Fruit fly (Drosophila melanogaster) whole organism, embryonic: Measurements from ENCODE around the gene Notum.
A peak's percentile ranks its signal among the peaks of the same experiment; 100 is the strongest.

Experiments used
- Blimp-1 ChIP-seq: fragments of 200-800 bp; sonication (Bioruptor generic); optimal IDR thresholded peaks from 3 replicates; lab custom pipeline; 2018; ENCODE audit warnings: missing biosample characterization, missing genetic modification characterization, mild to moderate bottlenecking, moderate library complexity, missing genetic modification reagents
- CG11456 ChIP-seq: fragments of 200-800 bp; sonication (Bioruptor generic); IDR thresholded peaks from 3 replicates; pipeline ENCODE4 v1.3.6; 2022; ENCODE audit warnings: missing biosample characterization, missing genetic modification characterization
- CG11504 ChIP-seq: fragments of 200-800 bp; sonication (Bioruptor generic); optimal IDR thresholded peaks from 3 replicates; lab custom pipeline; 2019; ENCODE audit warnings: missing biosample characterization, mild to moderate bottlenecking, missing genetic modification characterization, moderate library complexity
- CG11560 ChIP-seq: fragments of 200-800 bp; sonication (Bioruptor generic); IDR thresholded peaks from 3 replicates; pipeline ENCODE4 v1.3.6; 2022; ENCODE audit warnings: missing biosample characterization, missing genetic modification characterization
- CG13424 ChIP-seq: fragments of 200-800 bp; sonication (Bioruptor generic); optimal IDR thresholded peaks from 2 replicates; lab custom pipeline; 2019; ENCODE audit warnings: missing biosample characterization, mild to moderate bottlenecking, missing genetic modification characterization, moderate library complexity
- CG15011 ChIP-seq: fragments of 200-800 bp; sonication (Bioruptor generic); optimal IDR thresholded peaks from 3 replicates; lab custom pipeline; 2018; ENCODE audit warnings: missing biosample characterization, mild to moderate bottlenecking, missing genetic modification characterization
- CG15514 ChIP-seq: fragments of 200-800 bp; sonication (Bioruptor generic); optimal IDR thresholded peaks from 3 replicates; lab custom pipeline; 2017; ENCODE audit warnings: missing biosample characterization, missing genetic modification characterization, mild to moderate bottlenecking, moderate library complexity, missing genetic modification reagents
- CG16813 ChIP-seq: fragments of 200-800 bp; sonication (Bioruptor generic); IDR thresholded peaks from 3 replicates; pipeline ENCODE4 v1.3.6; 2022; ENCODE audit warnings: missing biosample characterization, missing genetic modification characterization; ENCODE audit not compliant: partially characterized antibody
- CG17359 ChIP-seq: fragments of 200-800 bp; sonication (Bioruptor generic); optimal IDR thresholded peaks from 3 replicates; lab custom pipeline; 2018; ENCODE audit warnings: missing biosample characterization, mild to moderate bottlenecking, missing genetic modification characterization, moderate library complexity
- CG17361 ChIP-seq: fragments of 200-800 bp; sonication (Bioruptor generic); IDR thresholded peaks from 3 replicates; pipeline ENCODE4 v1.3.6; 2022; ENCODE audit warnings: missing biosample characterization, missing genetic modification characterization
- CG18764 ChIP-seq: fragments of 200-800 bp; sonication (Bioruptor generic); optimal IDR thresholded peaks from 3 replicates; lab custom pipeline; 2016; ENCODE audit warnings: missing biosample characterization, missing genetic modification characterization
- CG2199 ChIP-seq: fragments of 200-800 bp; sonication (Bioruptor generic); IDR thresholded peaks from 3 replicates; pipeline ENCODE4 v1.3.6; 2022; ENCODE audit warnings: missing biosample characterization, missing genetic modification characterization
- CG31365 ChIP-seq: fragments of 200-800 bp; sonication (Bioruptor generic); optimal IDR thresholded peaks from 2 replicates; lab custom pipeline; 2018; ENCODE audit warnings: missing biosample characterization, mild to moderate bottlenecking, missing genetic modification characterization
- CG31388 ChIP-seq: fragments of 200-800 bp; sonication (Bioruptor generic); optimal IDR thresholded peaks from 2 replicates; lab custom pipeline; 2016; ENCODE audit warnings: missing biosample characterization, missing genetic modification characterization
- CG4820 ChIP-seq: fragments of 200-800 bp; sonication (Bioruptor generic); optimal IDR thresholded peaks from 3 replicates; lab custom pipeline; 2016; ENCODE audit warnings: missing biosample characterization, missing genetic modification characterization
- CG7839 ChIP-seq: fragments of 200-800 bp; sonication (Bioruptor generic); optimal IDR thresholded peaks from 3 replicates; lab custom pipeline; 2018; ENCODE audit warnings: missing biosample characterization, mild to moderate bottlenecking, missing genetic modification characterization, moderate library complexity
- CG8359 ChIP-seq: fragments of 200-800 bp; sonication (Bioruptor generic); optimal IDR thresholded peaks from 2 replicates; lab custom pipeline; 2017; ENCODE audit warnings: missing biosample characterization, mild to moderate bottlenecking, missing genetic modification characterization, borderline replicate concordance
- CG8924 ChIP-seq: fragments of 200-800 bp; optimal IDR thresholded peaks from 3 replicates; lab custom pipeline; 2019; ENCODE audit warnings: missing biosample characterization, mild to moderate bottlenecking, missing genetic modification characterization, moderate library complexity
- D ChIP-seq, 2 experiments: fragments of 200-800 bp in 1 of 2; fragments of >200 bp in 1 of 2; sonication (Bioruptor generic) in 1 of 2; optimal IDR thresholded peaks; 2 replicates in 1 of 2; 3 replicates in 1 of 2; lab custom pipeline; 2017; ENCODE audit warnings: mild to moderate bottlenecking in 1 of 2, missing biosample characterization in 1 of 2, missing genetic modification characterization in 1 of 2, missing genetic modification reagents in 1 of 2
- Doc2 ChIP-seq: fragments of 200-800 bp; sonication (Bioruptor generic); IDR thresholded peaks from 2 replicates; pipeline ENCODE4 v1.3.6; 2022; ENCODE audit warnings: missing biosample characterization, missing genetic modification characterization
- ERR ChIP-seq: fragments of 200-800 bp; sonication (Bioruptor generic); optimal IDR thresholded peaks from 2 replicates; lab custom pipeline; 2016; ENCODE audit warnings: missing biosample characterization, missing genetic modification characterization
- Elba2 ChIP-seq: fragments of 200-800 bp; sonication (Bioruptor generic); optimal IDR thresholded peaks from 3 replicates; lab custom pipeline; 2016; ENCODE audit warnings: missing biosample characterization, missing genetic modification characterization
- Med ChIP-seq: fragments of 200-800 bp; sonication (Bioruptor generic); peaks from one replicate; lab custom pipeline; 2016; ENCODE audit warnings: missing biosample characterization, missing genetic modification characterization, mild to moderate bottlenecking, inconsistent platforms, moderate library complexity
- Nf-YA ChIP-seq: fragments of 200-800 bp; sonication (Bioruptor generic); IDR thresholded peaks from 2 replicates; pipeline ENCODE4 v1.3.6; 2022; ENCODE audit warnings: missing biosample characterization, missing genetic modification characterization
- Sox100B ChIP-seq: fragments of 200-800 bp; sonication (Bioruptor generic); optimal IDR thresholded peaks from 3 replicates; lab custom pipeline; 2018; ENCODE audit warnings: missing biosample characterization, mild to moderate bottlenecking, missing genetic modification characterization
- Spps ChIP-seq: fragments of 200-800 bp; sonication (Bioruptor generic); optimal IDR thresholded peaks from 2 replicates; lab custom pipeline; 2018; ENCODE audit warnings: missing biosample characterization, mild to moderate bottlenecking, missing genetic modification characterization
- Stat92E ChIP-seq, 3 experiments: fragments of >200 bp in 2 of 3; fragments of 200-800 bp in 1 of 3; sonication (Bioruptor generic) in 1 of 3; optimal IDR thresholded peaks; 2 replicates each; lab custom pipeline; 2017 to 2019; ENCODE audit warnings: missing biosample characterization in 3 of 3, missing genetic modification characterization in 3 of 3, mild to moderate bottlenecking in 1 of 3, moderate library complexity in 1 of 3
- bbx ChIP-seq: fragments of 200-800 bp; sonication (Bioruptor generic); IDR thresholded peaks from 2 replicates; pipeline ENCODE4 v1.3.6; 2022; ENCODE audit warnings: missing biosample characterization, missing genetic modification characterization; ENCODE audit not compliant: partially characterized antibody
- bowl ChIP-seq: fragments of 200-800 bp; sonication (Bioruptor generic); IDR thresholded peaks from 2 replicates; pipeline ENCODE4 v1.3.6; 2022; ENCODE audit warnings: missing biosample characterization, missing genetic modification characterization
- cg ChIP-seq: fragments of 200-800 bp; sonication (Bioruptor generic); optimal IDR thresholded peaks from 3 replicates; lab custom pipeline; 2019; ENCODE audit warnings: missing biosample characterization, mild to moderate bottlenecking, missing genetic modification characterization, moderate library complexity
- chinmo ChIP-seq: fragments of 200-800 bp; sonication (Bioruptor generic); IDR thresholded peaks from 4 replicates; pipeline ENCODE4 v1.3.6; 2022; ENCODE audit warnings: missing biosample characterization, missing genetic modification characterization; ENCODE audit not compliant: partially characterized antibody
- ci ChIP-seq: fragments of 200-800 bp; sonication (Bioruptor generic); IDR thresholded peaks from 3 replicates; pipeline ENCODE4 v1.3.6; 2022; ENCODE audit warnings: missing biosample characterization, missing genetic modification characterization
- dmrt11E ChIP-seq: fragments of 200-800 bp; sonication (Bioruptor generic); optimal IDR thresholded peaks from 3 replicates; lab custom pipeline; 2018; ENCODE audit warnings: missing biosample characterization, mild to moderate bottlenecking, missing genetic modification characterization, moderate library complexity
- en ChIP-seq: fragments of 200-800 bp; sonication (Bioruptor generic); optimal IDR thresholded peaks from 2 replicates; lab custom pipeline; 2016; ENCODE audit warnings: missing biosample characterization, missing genetic modification characterization
- eyg ChIP-seq: fragments of 200-800 bp; sonication (Bioruptor generic); optimal IDR thresholded peaks from 3 replicates; lab custom pipeline; 2016; ENCODE audit warnings: missing biosample characterization, missing genetic modification characterization
- fd96Cb ChIP-seq: fragments of 200-800 bp; sonication (Bioruptor generic); optimal IDR thresholded peaks from 2 replicates; lab custom pipeline; 2018; ENCODE audit warnings: missing biosample characterization, mild to moderate bottlenecking, missing genetic modification characterization, moderate library complexity
- fru ChIP-seq: fragments of >200 bp; optimal IDR thresholded peaks from 2 replicates; lab custom pipeline; 2017
- ftz-f1 ChIP-seq: fragments of 200-800 bp; sonication (Bioruptor generic); optimal IDR thresholded peaks from 2 replicates; lab custom pipeline; 2016; ENCODE audit warnings: missing biosample characterization, missing genetic modification characterization
- gsb-n ChIP-seq: fragments of 200-800 bp; sonication (Bioruptor generic); optimal IDR thresholded peaks from 3 replicates; lab custom pipeline; 2018; ENCODE audit warnings: missing biosample characterization, mild to moderate bottlenecking, missing genetic modification characterization
- insv ChIP-seq, 2 experiments: fragments of 200-800 bp; sonication (Bioruptor generic); optimal IDR thresholded peaks; 3 replicates each; lab custom pipeline; 2016 to 2018; ENCODE audit warnings: missing biosample characterization in 2 of 2, missing genetic modification characterization in 2 of 2
- nom ChIP-seq: fragments of 200-800 bp; sonication (Bioruptor generic); optimal IDR thresholded peaks from 2 replicates; lab custom pipeline; 2017; ENCODE audit warnings: missing biosample characterization, missing genetic modification characterization, mild to moderate bottlenecking, moderate library complexity, missing genetic modification reagents
- onecut ChIP-seq: fragments of 200-800 bp; sonication (Bioruptor generic); IDR thresholded peaks from 2 replicates; pipeline ENCODE4 v1.3.6; 2022; ENCODE audit warnings: missing biosample characterization, missing genetic modification characterization
- org-1 ChIP-seq: fragments of 200-800 bp; sonication (Bioruptor generic); optimal IDR thresholded peaks from 2 replicates; lab custom pipeline; 2017; ENCODE audit warnings: missing biosample characterization, missing genetic modification characterization
- phol ChIP-seq: fragments of 200-800 bp; sonication (Bioruptor generic); optimal IDR thresholded peaks from 3 replicates; lab custom pipeline; 2018; ENCODE audit warnings: missing biosample characterization, mild to moderate bottlenecking, missing genetic modification characterization, moderate library complexity
- pita ChIP-seq: fragments of 200-800 bp; sonication (Bioruptor generic); optimal IDR thresholded peaks from 2 replicates; lab custom pipeline; 2017; ENCODE audit warnings: missing biosample characterization, mild to moderate bottlenecking, missing genetic modification characterization
- trem ChIP-seq: fragments of 200-800 bp; optimal IDR thresholded peaks from 3 replicates; lab custom pipeline; 2019; ENCODE audit warnings: missing biosample characterization, mild to moderate bottlenecking, missing genetic modification characterization, moderate library complexity
- unc-4 ChIP-seq: fragments of 200-800 bp; sonication (Bioruptor generic); IDR thresholded peaks from 2 replicates; pipeline ENCODE4 v1.3.6; 2022; ENCODE audit warnings: missing biosample characterization, missing genetic modification characterization; ENCODE audit not compliant: partially characterized antibody

The Notum gene

dm6 chr3L:16015765-16016760, 7.2 kb upstream of the Notum start:
- peak; percentile 28 for TF ChIP-seq CG8924 (tag; lab: Kevin White, UChicago)
- peak; percentile 35 for TF ChIP-seq Spps (tag; lab: Kevin White, UChicago)
- no peak for TF ChIP-seq Doc2 (GFP tag; lab: Robert Waterston, UW)
- peak; percentile 34 for TF ChIP-seq gsb-n (tag; lab: Kevin White, UChicago)
- TF ChIP-seq ftz-f1 (GFP tag; lab: Kevin White, UChicago): no peak
- peak; percentile 23 for TF ChIP-seq CG11504 (tag; lab: Kevin White, UChicago)
- no peak for TF ChIP-seq CG31365 (tag; lab: Kevin White, UChicago)
- no peak for TF ChIP-seq cg (GFP tag; lab: Kevin White, UChicago)
- TF ChIP-seq Stat92E (GFP tag; optimal IDR thresholded peaks at IDR 0.05; lab: Kevin White, UChicago): peak in 1 of 3 experiments; percentile 9
- TF ChIP-seq Elba2 (GFP tag; lab: Kevin White, UChicago): peak; percentile 47
- TF ChIP-seq ci (GFP tag; lab: Robert Waterston, UW): no peak
- TF ChIP-seq CG15011: no peak
- peak; percentile 8 for TF ChIP-seq Med
- 0 out of 3 replicates have a peak, but pooled peaks have one; percentile 42 for TF ChIP-seq CG11456
- TF ChIP-seq en (GFP tag; lab: Kevin White, UChicago): no peak
- peak; percentile 30 for TF ChIP-seq CG7839 (tag; lab: Kevin White, UChicago)
- TF ChIP-seq eyg (GFP tag; lab: Kevin White, UChicago): no peak
- TF ChIP-seq D (optimal IDR thresholded peaks at IDR 0.05; lab: Kevin White, UChicago): no peak
- peak; percentile 5 for TF ChIP-seq D (GFP tag; optimal IDR thresholded peaks at IDR 0.05; lab: Kevin White, UChicago)
- TF ChIP-seq Sox100B (GFP tag; lab: Kevin White, UChicago): peak; percentile 14
- TF ChIP-seq CG18764 (GFP tag; lab: Kevin White, UChicago): no peak
- no peak for TF ChIP-seq CG8359
- peak; percentile 31 for TF ChIP-seq nom (GFP tag; lab: Kevin White, UChicago)
- TF ChIP-seq onecut: no peak
- peak; percentile 58 for TF ChIP-seq phol (tag; lab: Kevin White, UChicago)
- TF ChIP-seq dmrt11E: peak; percentile 75
- TF ChIP-seq CG17361: peak; percentile 81
- TF ChIP-seq org-1: no peak
- TF ChIP-seq CG16813: no peak
- TF ChIP-seq CG17359 (tag; lab: Kevin White, UChicago): no peak
- TF ChIP-seq CG13424: no peak
- TF ChIP-seq chinmo (GFP tag; lab: Robert Waterston, UW): no peak
- TF ChIP-seq trem (tag; lab: Kevin White, UChicago): peak; percentile 55
- TF ChIP-seq bowl (GFP tag; lab: Robert Waterston, UW): no peak
- peak; percentile 48 for TF ChIP-seq Blimp-1 (GFP tag; lab: Kevin White, UChicago)
- no peak for TF ChIP-seq CG4820 (GFP tag; lab: Kevin White, UChicago)
- TF ChIP-seq CG15514 (GFP tag; lab: Kevin White, UChicago): no peak
- no peak for TF ChIP-seq CG31388 (GFP tag; lab: Kevin White, UChicago)
- TF ChIP-seq CG11560 (tag; lab: Robert Waterston, UW): no peak
- no peak for TF ChIP-seq Nf-YA (GFP tag; lab: Robert Waterston, UW)
- TF ChIP-seq CG2199 (GFP tag; lab: Robert Waterston, UW): no peak
- no peak for TF ChIP-seq pita (GFP tag; lab: Kevin White, UChicago)
- no peak for TF ChIP-seq insv (GFP tag; optimal IDR thresholded peaks at IDR 0.05; lab: Kevin White, UChicago)
- no peak for TF ChIP-seq bbx (GFP tag; lab: Robert Waterston, UW)
- TF ChIP-seq ERR (GFP tag; lab: Kevin White, UChicago): no peak
- TF ChIP-seq fd96Cb (tag; lab: Kevin White, UChicago): peak; percentile 36
- TF ChIP-seq unc-4 (GFP tag; lab: Robert Waterston, UW): no peak
- no peak for TF ChIP-seq fru (lab: Kevin White, UChicago)
